Worm (Caenorhabditis elegans): ENCODE measurements around the gene B0303.4.

B0303.4 gene

ce11 chrIII:8689655-8690054 is at the start of gene B0303.4:
Gene B0303.4 (plus strand): TSS chrIII:8689850.
- peak; percentile 30 for TF ChIP-seq elt-2 (tag; optimal IDR thresholded peaks at IDR 0.05)
- TF ChIP-seq nfya-1 (tag; optimal IDR thresholded peaks at IDR 0.05; ENCODE audit: insufficient read depth): peak; percentile 77
- peak; percentile 55 for TF ChIP-seq hmg-11 (tag; optimal IDR thresholded peaks at IDR 0.05)
- no peak for TF ChIP-seq elt-1 (tag; optimal IDR thresholded peaks at IDR 0.05)
- TF ChIP-seq nhr-23 (tag; optimal IDR thresholded peaks at IDR 0.05): peak; percentile 34
- TF ChIP-seq lin-39 (tag; optimal IDR thresholded peaks at IDR 0.05): peak; percentile 40
- TF ChIP-seq lin-15B (tag; optimal IDR thresholded peaks at IDR 0.05): peak; percentile 67
- peak; percentile 54 for TF ChIP-seq ceh-28 (tag; optimal IDR thresholded peaks at IDR 0.05)
- peak; percentile 49 for TF ChIP-seq egl-5 (tag; optimal IDR thresholded peaks at IDR 0.05)
- peak; percentile 10 for TF ChIP-seq nhr-25 (tag; optimal IDR thresholded peaks at IDR 0.05)
- peak; percentile 74 for TF ChIP-seq skn-1 (tag; optimal IDR thresholded peaks at IDR 0.05)
- TF ChIP-seq ZK546.5 (tag; optimal IDR thresholded peaks at IDR 0.05): no peak
- TF ChIP-seq pqm-1 (tag; optimal IDR thresholded peaks at IDR 0.05): peak; percentile 18
- no peak for TF ChIP-seq mdl-1 (tag; optimal IDR thresholded peaks at IDR 0.05)
- TF ChIP-seq ceh-82 (tag; optimal IDR thresholded peaks at IDR 0.05): no peak
- TF ChIP-seq pha-4 (tag; optimal IDR thresholded peaks at IDR 0.05): peak; percentile 88
- no peak for TF ChIP-seq unc-39 (tag; optimal IDR thresholded peaks at IDR 0.05)
- TF ChIP-seq snpc-4 (tag; optimal IDR thresholded peaks at IDR 0.05): peak; percentile 66

ce11 chrIII:8643639-8644038 is 46.0 kb upstream of the B0303.4 start, which contains the start of gene twk-7:
Gene twk-7 (minus strand): TSS chrIII:8643739.
- TF ChIP-seq elt-1 (tag; optimal IDR thresholded peaks at IDR 0.05) (no peak), eor-1 (tag; optimal IDR thresholded peaks at IDR 0.05) (no peak), sea-2 (GFP tag; optimal IDR thresholded peaks at IDR 0.05) (no peak), aly-2 (tag; optimal IDR thresholded peaks at IDR 0.05) (no peak), tbx-2 (tag; optimal IDR thresholded peaks at IDR 0.05) (no peak), lsy-12 (tag; optimal IDR thresholded peaks at IDR 0.05) (no peak), skn-1 (tag; optimal IDR thresholded peaks at IDR 0.05) (no peak), daf-12 (tag; optimal IDR thresholded peaks at IDR 0.05) (no peak), R02D3.7 (tag; optimal IDR thresholded peaks at IDR 0.05) (no peak), lin-39 (tag; optimal IDR thresholded peaks at IDR 0.05) (no peak), nhr-11 (tag; optimal IDR thresholded peaks at IDR 0.05) (no peak), nhr-76 (tag; optimal IDR thresholded peaks at IDR 0.05) (no peak), nfya-1 (tag; optimal IDR thresholded peaks at IDR 0.05; ENCODE audit: insufficient read depth) (no peak), elt-3 (tag; optimal IDR thresholded peaks at IDR 0.05) (no peak), nhr-12 (tag; optimal IDR thresholded peaks at IDR 0.05) (no peak)

DNA sequence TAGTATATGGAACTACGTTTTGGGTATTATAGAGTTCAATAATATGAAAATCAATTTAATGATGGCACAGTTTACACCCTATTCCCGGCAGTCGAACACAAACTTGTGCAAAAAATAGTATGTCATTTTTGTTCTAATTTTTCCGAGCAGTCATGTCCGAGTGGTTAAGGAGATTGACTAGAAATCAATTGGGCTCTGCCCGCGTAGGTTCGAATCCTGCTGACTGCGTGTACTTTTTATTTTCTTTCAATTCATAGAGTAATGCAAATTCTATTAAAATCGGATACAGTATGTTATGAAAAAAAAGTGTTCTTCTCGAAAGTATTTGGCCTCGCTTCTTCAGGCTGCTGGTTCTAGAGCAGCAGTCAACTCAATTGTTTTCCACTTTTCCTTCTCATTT is 43.6 kb upstream of the B0303.4 start:
- TF ChIP-seq elt-2 (tag; optimal IDR thresholded peaks at IDR 0.05) (peak; percentile 12), hmg-11 (tag; optimal IDR thresholded peaks at IDR 0.05) (no peak), mdl-1 (tag; optimal IDR thresholded peaks at IDR 0.05) (no peak), lin-39 (tag; optimal IDR thresholded peaks at IDR 0.05) (no peak), lin-15B (tag; optimal IDR thresholded peaks at IDR 0.05) (no peak), nhr-28 (tag; optimal IDR thresholded peaks at IDR 0.05) (no peak), ama-1 (optimal IDR thresholded peaks at IDR 0.05) (no peak), aly-2 (tag; optimal IDR thresholded peaks at IDR 0.05) (no peak), unc-62 (GFP tag; optimal IDR thresholded peaks at IDR 0.05) (no peak), nhr-43 (tag; optimal IDR thresholded peaks at IDR 0.05; ENCODE audit: poor library complexity, severe bottlenecking) (peak; percentile 40), tbx-2 (tag; optimal IDR thresholded peaks at IDR 0.05) (no peak)

ce11 chrIII:8648589-8648988 is 41.1 kb upstream of the B0303.4 start, which contains the start of gene F22B7.3:
Gene F22B7.3 (plus strand): TSS chrIII:8648889.
- TF ChIP-seq fkh-10 (GFP tag; optimal IDR thresholded peaks at IDR 0.05) (no peak), egl-27 (tag; optimal IDR thresholded peaks at IDR 0.05) (no peak), lsy-12 (tag; optimal IDR thresholded peaks at IDR 0.05) (no peak), R02D3.7 (tag; optimal IDR thresholded peaks at IDR 0.05) (no peak), elt-3 (tag; optimal IDR thresholded peaks at IDR 0.05) (no peak), ztf-4 (tag; optimal IDR thresholded peaks at IDR 0.05) (no peak), eor-1 (tag; optimal IDR thresholded peaks at IDR 0.05) (no peak), mdl-1 (tag; optimal IDR thresholded peaks at IDR 0.05) (no peak), pha-4 (tag; optimal IDR thresholded peaks at IDR 0.05) (no peak), ceh-82 (tag; optimal IDR thresholded peaks at IDR 0.05) (no peak)

Measured in whole organism, L3 larva.